Worm (Caenorhabditis elegans): ENCODE data around the gene T21C9.6.

T21C9.6 gene

DNA sequence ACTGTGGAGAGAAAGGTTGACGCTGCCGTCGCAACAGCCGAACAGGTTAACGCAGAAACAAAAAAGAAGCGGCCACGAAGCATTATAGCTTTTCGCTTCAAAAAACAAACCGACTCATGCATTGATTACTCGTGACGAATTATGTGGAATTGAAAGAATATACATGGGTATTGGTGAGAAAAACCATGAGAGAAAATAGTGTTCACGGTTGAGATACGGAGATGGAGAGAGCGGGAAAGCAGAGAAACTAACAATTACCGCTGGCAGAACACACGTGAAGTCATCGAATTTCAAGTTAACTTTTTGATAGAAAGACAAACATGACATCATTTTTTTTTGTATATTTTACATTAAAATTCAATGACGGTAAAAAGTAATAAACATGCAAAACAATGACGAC, 46.4 kb upstream of the T21C9.6 start (continued):
- TF ChIP-seq pag-3 (tag; optimal IDR thresholded peaks at IDR 0.05; ENCODE audit: borderline replicate concordance, insufficient read depth) (no peak), ceh-63 (GFP tag; optimal IDR thresholded peaks at IDR 0.05) (no peak), pqm-1 (tag; optimal IDR thresholded peaks at IDR 0.05) (no peak), aha-1 (tag; optimal IDR thresholded peaks at IDR 0.05) (no peak), dsc-1 (tag; optimal IDR thresholded peaks at IDR 0.05) (no peak), fkh-8 (tag; optimal IDR thresholded peaks at IDR 0.05) (peak; percentile 50), swsn-7 (tag; optimal IDR thresholded peaks at IDR 0.05) (no peak), hlh-4 (tag; optimal IDR thresholded peaks at IDR 0.05) (no peak), sup-37 (GFP tag; optimal IDR thresholded peaks at IDR 0.05) (no peak), lin-39 (tag; optimal IDR thresholded peaks at IDR 0.05) (no peak), lin-14 (GFP tag; optimal IDR thresholded peaks at IDR 0.05) (peak; percentile 62), alr-1 (tag; optimal IDR thresholded peaks at IDR 0.05; ENCODE audit: borderline replicate concordance) (no peak), C34B4.2 (tag; optimal IDR thresholded peaks at IDR 0.05) (no peak), hlh-17 (GFP tag; optimal IDR thresholded peaks at IDR 0.05; ENCODE audit: borderline replicate concordance) (no peak), unc-30 (tag; optimal IDR thresholded peaks at IDR 0.05) (no peak), efl-1 (optimal IDR thresholded peaks at IDR 0.05) (peak in 1 of 2 experiments; percentile 27), efl-1 (GFP tag; optimal IDR thresholded peaks at IDR 0.05 in 1 of 2) (peak; percentile 13 to 93), isw-1 (GFP tag; IDR thresholded peaks at IDR 0.05) (no peak), lsy-2 (tag; optimal IDR thresholded peaks at IDR 0.05) (no peak), xbp-1 (tag; optimal IDR thresholded peaks at IDR 0.05) (no peak), ceh-8 (GFP tag; optimal IDR thresholded peaks at IDR 0.05) (no peak), nhr-84 (tag; optimal IDR thresholded peaks at IDR 0.05) (no peak), jun-1 (tag; optimal IDR thresholded peaks at IDR 0.05) (no peak), unc-130 (tag; optimal IDR thresholded peaks at IDR 0.05) (no peak), sptf-1 (tag; optimal IDR thresholded peaks at IDR 0.05) (no peak), hpl-2 (GFP tag; optimal IDR thresholded peaks at IDR 0.05) (no peak), fkh-10 (GFP tag; optimal IDR thresholded peaks at IDR 0.05) (no peak), mep-1 (tag; optimal IDR thresholded peaks at IDR 0.05) (peak; percentile 42), nhr-11 (tag; optimal IDR thresholded peaks at IDR 0.05) (no peak), mdl-1 (tag; optimal IDR thresholded peaks at IDR 0.05) (peak in 1 of 2 experiments; percentile 31), mab-9 (GFP tag; IDR thresholded peaks at IDR 0.05) (no peak), sox-4 (tag; optimal IDR thresholded peaks at IDR 0.05) (no peak), ama-1 (optimal IDR thresholded peaks at IDR 0.05) (peak; percentile 58), lin-35 (GFP tag; optimal IDR thresholded peaks at IDR 0.05) (peak; percentile 7 to 56), lir-3 (tag; optimal IDR thresholded peaks at IDR 0.05; ENCODE audit: poor library complexity) (no peak)

- TF ChIP-seq mdl-1 (tag; optimal IDR thresholded peaks at IDR 0.05) (peak in 1 of 2 experiments; percentile 22), lir-3 (tag; optimal IDR thresholded peaks at IDR 0.05; ENCODE audit: poor library complexity) (peak; percentile 10), nhr-77 (tag; optimal IDR thresholded peaks at IDR 0.05) (no peak), efl-1 (optimal IDR thresholded peaks at IDR 0.05) (peak in 1 of 2 experiments; percentile 7), efl-1 (GFP tag; optimal IDR thresholded peaks at IDR 0.05 in 1 of 2) (peak in 1 of 2 experiments; percentile 83), lin-14 (GFP tag; optimal IDR thresholded peaks at IDR 0.05) (peak; percentile 54), ama-1 (optimal IDR thresholded peaks at IDR 0.05) (peak; percentile 28), nhr-20 (tag; optimal IDR thresholded peaks at IDR 0.05) (peak; percentile 70), nhr-71 (tag; optimal IDR thresholded peaks at IDR 0.05) (peak; percentile 57), rnt-1 (tag; optimal IDR thresholded peaks at IDR 0.05) (peak; percentile 1), fkh-10 (GFP tag; optimal IDR thresholded peaks at IDR 0.05) (no peak), mep-1 (tag; optimal IDR thresholded peaks at IDR 0.05) (peak; percentile 29), nhr-85 (tag) (peak; percentile 60), dpl-1 (GFP tag; optimal IDR thresholded peaks at IDR 0.05) (peak in 1 of 3 experiments; percentile 50), snpc-4 (tag; optimal IDR thresholded peaks at IDR 0.05) (no peak), snu-23 (GFP tag; optimal IDR thresholded peaks at IDR 0.05) (peak; percentile 45), blmp-1 (tag; optimal IDR thresholded peaks at IDR 0.05) (peak; percentile 73), lin-35 (GFP tag; optimal IDR thresholded peaks at IDR 0.05) (peak in 1 of 2 experiments; percentile 44), elt-3 (tag; optimal IDR thresholded peaks at IDR 0.05) (peak in 2 of 6 experiments; percentile 14 to 60), hlh-4 (tag; optimal IDR thresholded peaks at IDR 0.05) (no peak), alr-1 (tag; optimal IDR thresholded peaks at IDR 0.05; ENCODE audit: borderline replicate concordance) (no peak), aha-1 (tag; optimal IDR thresholded peaks at IDR 0.05) (no peak), ztf-11 (tag; optimal IDR thresholded peaks at IDR 0.05) (no peak), nhr-76 (tag; optimal IDR thresholded peaks at IDR 0.05) (no peak), nhr-237 (tag; optimal IDR thresholded peaks at IDR 0.05) (no peak), pax-3 (tag; optimal IDR thresholded peaks at IDR 0.05) (no peak), skn-1 (tag; optimal IDR thresholded peaks at IDR 0.05) (peak; percentile 8), nhr-28 (tag; optimal IDR thresholded peaks at IDR 0.05) (no peak)
Observed at ce11 chrV:10536095-10536691, 45.5 kb upstream of the T21C9.6 start, which contains the start of gene ppm-1.A. TSS of gene ppm-1.A (minus strand) at chrV:10536388.
